Worm (Caenorhabditis elegans): Measurements from ENCODE around the gene lgc-45.

Gene lgc-45

DNA sequence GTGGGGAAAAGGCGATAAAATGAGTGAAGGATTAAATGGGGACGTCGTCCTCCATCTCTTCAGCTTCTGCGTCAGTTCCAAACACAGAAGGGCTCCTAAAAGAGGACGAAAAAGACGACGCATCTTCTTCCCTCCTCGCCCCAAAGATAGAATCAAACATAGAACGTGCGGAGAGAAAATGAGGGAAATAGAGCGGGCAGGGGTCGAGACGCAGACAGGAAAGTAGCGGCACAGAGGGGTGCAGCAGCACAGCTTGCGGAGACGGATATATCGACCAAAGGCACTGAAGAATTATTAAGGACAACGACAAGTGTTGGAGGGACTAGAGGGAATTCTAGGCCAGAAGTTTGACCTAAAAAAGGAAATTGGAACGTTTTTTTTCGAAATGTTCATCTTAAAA lies 10.0 kb upstream of the lgc-45 start (continued):
- peak in 1 of 2 experiments; percentile 51 for TF ChIP-seq mdl-1 (tag; optimal IDR thresholded peaks at IDR 0.05)
- TF ChIP-seq dve-1 (tag; optimal IDR thresholded peaks at IDR 0.05; ENCODE audit: insufficient read depth) = peak; percentile 33
- TF ChIP-seq nhr-10 (tag; optimal IDR thresholded peaks at IDR 0.05) = no peak
- TF ChIP-seq nhr-25 (tag; optimal IDR thresholded peaks at IDR 0.05; ENCODE audit: borderline replicate concordance, insufficient read depth) = no peak
- TF ChIP-seq hif-1 (tag; optimal IDR thresholded peaks at IDR 0.05) = peak in 1 of 2 experiments; percentile 53
- no peak for TF ChIP-seq F10B5.3 (tag; optimal IDR thresholded peaks at IDR 0.05)
- TF ChIP-seq fos-1 (tag; optimal IDR thresholded peaks at IDR 0.05) = no peak
- no peak for TF ChIP-seq daf-12 (tag; optimal IDR thresholded peaks at IDR 0.05)
- no peak for TF ChIP-seq mdt-29 (GFP tag; IDR thresholded peaks at IDR 0.05)
- TF ChIP-seq spr-1 (tag; optimal IDR thresholded peaks at IDR 0.05) = no peak
- TF ChIP-seq lsy-2 (tag; optimal IDR thresholded peaks at IDR 0.05) = peak; percentile 7 to 69
- TF ChIP-seq daf-16 (GFP tag; optimal IDR thresholded peaks at IDR 0.05) = no peak
- no peak for TF ChIP-seq daf-16 (tag; optimal IDR thresholded peaks at IDR 0.05)
- TF ChIP-seq lin-15B (tag; optimal IDR thresholded peaks at IDR 0.05) = no peak
- TF ChIP-seq nhr-41 (GFP tag; IDR thresholded peaks at IDR 0.05) = no peak
- TF ChIP-seq ztf-11 (tag; optimal IDR thresholded peaks at IDR 0.05) = no peak
- TF ChIP-seq ceh-28 (tag; optimal IDR thresholded peaks at IDR 0.05) = no peak
- TF ChIP-seq madf-9 (GFP tag; conservative IDR thresholded peaks at IDR 0.05) = no peak
- TF ChIP-seq pha-4 (GFP tag; IDR thresholded peaks at IDR 0.05) = no peak
- TF ChIP-seq pha-4 (tag; optimal IDR thresholded peaks at IDR 0.05) = no peak
- peak; percentile 88 for TF ChIP-seq aha-1 (tag)
- no peak for TF ChIP-seq daf-19 (GFP tag; conservative IDR thresholded peaks at IDR 0.05)
- no peak for TF ChIP-seq lin-29 (GFP tag; IDR thresholded peaks at IDR 0.05)
- no peak for TF ChIP-seq vab-7 (GFP tag; IDR thresholded peaks at IDR 0.05)
- TF ChIP-seq dmd-8 (GFP tag; IDR thresholded peaks at IDR 0.05) = no peak
- TF ChIP-seq rbr-2 (tag; optimal IDR thresholded peaks at IDR 0.05) = peak; percentile 42
- no peak for TF ChIP-seq zip-11 (GFP tag; IDR thresholded peaks at IDR 0.05)
- no peak for TF ChIP-seq nhr-237 (tag; optimal IDR thresholded peaks at IDR 0.05)
- no peak for TF ChIP-seq ceh-82 (tag; optimal IDR thresholded peaks at IDR 0.05)
- TF ChIP-seq hlh-11 (tag; optimal IDR thresholded peaks at IDR 0.05) = no peak
- TF ChIP-seq egl-43 (GFP tag; IDR thresholded peaks at IDR 0.05) = no peak
- no peak for TF ChIP-seq lin-1 (GFP tag; IDR thresholded peaks at IDR 0.05)
- TF ChIP-seq nhr-28 (tag; optimal IDR thresholded peaks at IDR 0.05) = no peak
- TF ChIP-seq ama-1 (optimal IDR thresholded peaks at IDR 0.05) = no peak
- no peak for TF ChIP-seq mes-2 (tag; optimal IDR thresholded peaks at IDR 0.05; ENCODE audit: poor library complexity, severe bottlenecking)
- TF ChIP-seq sdz-12 (GFP tag; optimal IDR thresholded peaks at IDR 0.05) = no peak
- TF ChIP-seq ctbp-1 (GFP tag; IDR thresholded peaks at IDR 0.05) = no peak
- TF ChIP-seq zfp-2 (tag; optimal IDR thresholded peaks at IDR 0.05) = no peak
- TF ChIP-seq T20F7.1 (GFP tag; optimal IDR thresholded peaks at IDR 0.05) = no peak
- no peak for TF ChIP-seq ZK546.5 (tag; optimal IDR thresholded peaks at IDR 0.05)
- TF ChIP-seq mep-1 (tag; optimal IDR thresholded peaks at IDR 0.05) = peak; percentile 37
- TF ChIP-seq ceh-44 (GFP tag; IDR thresholded peaks at IDR 0.05) = no peak
- peak; percentile 41; the same call in 1 of the 2 replicates for TF ChIP-seq set-16 (GFP tag; IDR thresholded peaks at IDR 0.05)
- no peak for TF ChIP-seq mxl-2 (GFP tag; conservative IDR thresholded peaks at IDR 0.05)
- no peak for TF ChIP-seq cey-2 (tag; optimal IDR thresholded peaks at IDR 0.05; ENCODE audit: borderline replicate concordance, insufficient read depth)
- no peak for TF ChIP-seq F44E2.7 (GFP tag; IDR thresholded peaks at IDR 0.05)
- TF ChIP-seq fkh-10 (GFP tag; optimal IDR thresholded peaks at IDR 0.05) = peak; percentile 22
- TF ChIP-seq skn-1 (tag; optimal IDR thresholded peaks at IDR 0.05) = no peak
- no peak for TF ChIP-seq Y75B8A.6 (GFP tag; IDR thresholded peaks at IDR 0.05)
- TF ChIP-seq aly-2 (tag; optimal IDR thresholded peaks at IDR 0.05) = no peak
- peak in 1 of 2 experiments; percentile 85 for TF ChIP-seq unc-62 (GFP tag; optimal IDR thresholded peaks at IDR 0.05 in 1 of 2)
- TF ChIP-seq unc-62 (tag; optimal IDR thresholded peaks at IDR 0.05) = no peak
- TF ChIP-seq F37D6.2 (tag; optimal IDR thresholded peaks at IDR 0.05) = no peak
